Worm (Caenorhabditis elegans) whole organism, L1 larva: ENCODE results near the gene spig-3.
"Not testable (repeated sequence)": the region's sequence is repeated elsewhere in the genome, so short reads cannot be mapped to it uniquely, and the experiment has no call there.

ENCODE experiments used
- F16B12.6 ChIP-seq: fragments of 150-350 bp; optimal IDR thresholded peaks from 2 replicates; lab custom pipeline; 2014; ENCODE audit warnings: missing biosample characterization, missing genetic modification characterization
- Y116A8C.19 ChIP-seq: sonication (generic microtip); optimal IDR thresholded peaks from 2 replicates; lab custom pipeline; 2016; ENCODE audit warnings: missing compliant biosample characterization, missing genetic modification characterization, borderline replicate concordance
- aha-1 ChIP-seq: fragments of 150-350 bp; optimal IDR thresholded peaks from 2 replicates; lab custom pipeline; 2014; ENCODE audit warnings: missing biosample characterization, missing genetic modification characterization
- aly-2 ChIP-seq: fragments of 150-350 bp; optimal IDR thresholded peaks from 2 replicates; lab custom pipeline; 2014; ENCODE audit warnings: missing biosample characterization, missing genetic modification characterization
- ceh-63 ChIP-seq: fragments of 200-800 bp; sonication (Bioruptor generic); optimal IDR thresholded peaks from 2 replicates; lab custom pipeline; 2018; ENCODE audit warnings: mild to moderate bottlenecking, missing genetic modification characterization, missing compliant biosample characterization
- ceh-88 ChIP-seq: fragments of 200-800 bp; sonication (Bioruptor generic); IDR thresholded peaks from 2 replicates; pipeline ENCODE4 v1.3.6; 2022; ENCODE audit warnings: missing genetic modification characterization, missing compliant biosample characterization
- ceh-90 ChIP-seq: sonication (generic microtip); optimal IDR thresholded peaks from 2 replicates; lab custom pipeline; 2016; ENCODE audit warnings: missing genetic modification characterization, missing compliant biosample characterization
- ces-1 ChIP-seq: fragments of 150-350 bp; optimal IDR thresholded peaks from 2 replicates; lab custom pipeline; 2014; ENCODE audit warnings: missing biosample characterization, missing genetic modification reagents, missing genetic modification characterization
- dpl-1 ChIP-seq, 3 experiments: fragments of 150-350 bp in 2 of 3; sonication (generic microtip) in 1 of 3; optimal IDR thresholded peaks; 2 replicates each; lab custom pipeline; 2014 to 2017; ENCODE audit warnings: missing biosample characterization in 3 of 3, missing genetic modification characterization in 3 of 3, missing genetic modification reagents in 3 of 3
- efl-1 ChIP-seq, 4 experiments: fragments of 150-350 bp; optimal IDR thresholded peaks in 3 of 4; peaks in 1 of 4; 1 replicate in 1 of 4; 2 replicates in 3 of 4; lab custom pipeline; 2014; ENCODE audit warnings: missing biosample characterization in 2 of 4, missing genetic modification characterization in 2 of 4, missing genetic modification reagents in 2 of 4
- egl-27 ChIP-seq, 2 experiments: fragments of 150-350 bp in 1 of 2; sonication (generic microtip); optimal IDR thresholded peaks; 3 replicates each; lab custom pipeline; 2017 to 2018; ENCODE audit warnings: missing biosample characterization in 2 of 2, missing genetic modification characterization in 2 of 2, missing genetic modification reagents in 2 of 2
- fkh-4 ChIP-seq: sonication (generic microtip); optimal IDR thresholded peaks from 2 replicates; lab custom pipeline; 2016; ENCODE audit warnings: missing compliant biosample characterization, missing genetic modification characterization, borderline replicate concordance
- fos-1 ChIP-seq: fragments of 150-350 bp; optimal IDR thresholded peaks from 2 replicates; lab custom pipeline; 2014; ENCODE audit warnings: missing biosample characterization, missing genetic modification characterization
- hlh-17 ChIP-seq: fragments of 200-800 bp; sonication (Bioruptor generic); optimal IDR thresholded peaks from 2 replicates; lab custom pipeline; 2018; ENCODE audit warnings: missing genetic modification characterization, mild to moderate bottlenecking, missing compliant biosample characterization, moderate library complexity, borderline replicate concordance
- irx-1 ChIP-seq: sonication (generic microtip); optimal IDR thresholded peaks from 2 replicates; lab custom pipeline; 2016; ENCODE audit warnings: missing genetic modification characterization, missing compliant biosample characterization
- isw-1 ChIP-seq: fragments of 200-800 bp; sonication (Bioruptor generic); IDR thresholded peaks from 2 replicates; pipeline ENCODE4 v1.3.6; 2022; ENCODE audit warnings: missing genetic modification characterization, missing compliant biosample characterization
- jun-1 ChIP-seq: fragments of 150-350 bp; optimal IDR thresholded peaks from 2 replicates; lab custom pipeline; 2014; ENCODE audit warnings: missing biosample characterization, missing genetic modification reagents, missing genetic modification characterization
- lin-13 ChIP-seq: fragments of 150-350 bp; optimal IDR thresholded peaks from 2 replicates; lab custom pipeline; 2014; ENCODE audit warnings: missing biosample characterization, missing genetic modification reagents, missing genetic modification characterization
- lin-39 ChIP-seq: fragments of 150-350 bp; optimal IDR thresholded peaks from 2 replicates; lab custom pipeline; 2014; ENCODE audit warnings: missing biosample characterization, missing genetic modification reagents, missing genetic modification characterization
- lir-3 ChIP-seq: sonication (generic microtip); optimal IDR thresholded peaks from 2 replicates; lab custom pipeline; 2016; ENCODE audit warnings: mild to moderate bottlenecking, missing genetic modification characterization, moderate library complexity, missing compliant biosample characterization; ENCODE audit not compliant: poor library complexity
- lsy-2 ChIP-seq, 2 experiments: fragments of 150-350 bp; optimal IDR thresholded peaks; 2 replicates each; lab custom pipeline; 2014; ENCODE audit warnings: missing biosample characterization in 2 of 2, missing genetic modification characterization in 2 of 2
- mep-1 ChIP-seq: fragments of 150-350 bp; optimal IDR thresholded peaks from 2 replicates; lab custom pipeline; 2014; ENCODE audit warnings: missing biosample characterization, missing genetic modification characterization
- nhr-12 ChIP-seq: sonication (generic microtip); optimal IDR thresholded peaks from 2 replicates; lab custom pipeline; 2017; ENCODE audit warnings: missing biosample characterization, missing genetic modification characterization
- nhr-20 ChIP-seq: sonication (generic microtip); optimal IDR thresholded peaks from 2 replicates; lab custom pipeline; 2016; ENCODE audit warnings: mild to moderate bottlenecking, missing genetic modification characterization, missing compliant biosample characterization
- nhr-237 ChIP-seq: fragments of 150-350 bp; optimal IDR thresholded peaks from 2 replicates; lab custom pipeline; 2014; ENCODE audit warnings: missing biosample characterization, missing genetic modification characterization
- nhr-28 ChIP-seq: fragments of 150-350 bp; optimal IDR thresholded peaks from 2 replicates; lab custom pipeline; 2014; ENCODE audit warnings: missing biosample characterization, missing genetic modification characterization
- nhr-76 ChIP-seq: sonication (generic microtip); optimal IDR thresholded peaks from 2 replicates; lab custom pipeline; 2017; ENCODE audit warnings: missing biosample characterization, missing genetic modification characterization
- nhr-77 ChIP-seq: fragments of 150-350 bp; optimal IDR thresholded peaks from 2 replicates; lab custom pipeline; 2014; ENCODE audit warnings: missing biosample characterization, missing genetic modification characterization
- nhr-85 ChIP-seq: sonication (generic microtip); peaks from one replicate; lab custom pipeline; 2016; ENCODE audit warnings: missing genetic modification characterization, inconsistent platforms, missing compliant biosample characterization
- pax-3 ChIP-seq: fragments of 200-800 bp; sonication (Bioruptor generic); optimal IDR thresholded peaks from 2 replicates; lab custom pipeline; 2018; ENCODE audit warnings: mild to moderate bottlenecking, missing genetic modification characterization, moderate library complexity, missing compliant biosample characterization
- skn-1 ChIP-seq: fragments of 150-350 bp; optimal IDR thresholded peaks from 2 replicates; lab custom pipeline; 2014; ENCODE audit warnings: missing biosample characterization, missing genetic modification characterization
- snpc-4 ChIP-seq: fragments of 150-350 bp; optimal IDR thresholded peaks from 2 replicates; lab custom pipeline; 2014; ENCODE audit warnings: missing biosample characterization, missing genetic modification characterization
- sox-4 ChIP-seq: sonication (generic microtip); optimal IDR thresholded peaks from 2 replicates; lab custom pipeline; 2016; ENCODE audit warnings: missing genetic modification characterization, missing compliant biosample characterization
- swsn-7 ChIP-seq: sonication (generic microtip); optimal IDR thresholded peaks from 2 replicates; lab custom pipeline; 2016; ENCODE audit warnings: missing genetic modification characterization, missing compliant biosample characterization
- unc-62 ChIP-seq: fragments of 150-350 bp; optimal IDR thresholded peaks from 2 replicates; lab custom pipeline; 2014; ENCODE audit warnings: missing biosample characterization, missing genetic modification reagents, missing genetic modification characterization
- xbp-1 ChIP-seq: sonication (generic microtip); optimal IDR thresholded peaks from 2 replicates; lab custom pipeline; 2016; ENCODE audit warnings: missing genetic modification characterization, missing compliant biosample characterization
- zip-4 ChIP-seq: fragments of 200-800 bp; sonication (Bioruptor generic); optimal IDR thresholded peaks from 2 replicates; lab custom pipeline; 2018; ENCODE audit warnings: mild to moderate bottlenecking, missing genetic modification characterization, moderate library complexity, missing compliant biosample characterization

Gene spig-3

DNA sequence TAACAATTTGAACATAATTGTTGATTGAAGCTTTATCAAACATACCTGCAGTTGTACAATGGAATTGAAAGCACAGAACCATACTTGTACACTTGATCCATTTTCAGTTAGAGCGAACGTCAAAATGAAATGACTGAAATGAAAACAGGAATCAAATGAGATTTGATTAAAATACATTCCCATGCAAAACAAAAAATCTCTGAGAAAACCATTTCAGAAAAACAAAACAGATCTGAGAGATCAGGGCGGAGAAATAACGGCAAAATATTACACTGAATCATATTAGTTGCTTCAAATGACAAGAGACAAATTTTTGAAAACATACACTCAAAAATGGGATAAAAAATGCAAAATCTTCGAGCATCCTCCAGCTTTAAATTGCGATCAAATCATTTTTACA is 19.7 kb downstream of the spig-3 start, which contains the start of gene srt-33:
Gene srt-33 (minus strand): TSS at position 101 of the 400 bp plus-strand sequence.
- TF ChIP-seq hlh-17 (GFP tag; lab: Kevin White, UChicago) (no peak), ceh-88 (GFP tag; lab: Robert Waterston, UW) (no peak)

DNA sequence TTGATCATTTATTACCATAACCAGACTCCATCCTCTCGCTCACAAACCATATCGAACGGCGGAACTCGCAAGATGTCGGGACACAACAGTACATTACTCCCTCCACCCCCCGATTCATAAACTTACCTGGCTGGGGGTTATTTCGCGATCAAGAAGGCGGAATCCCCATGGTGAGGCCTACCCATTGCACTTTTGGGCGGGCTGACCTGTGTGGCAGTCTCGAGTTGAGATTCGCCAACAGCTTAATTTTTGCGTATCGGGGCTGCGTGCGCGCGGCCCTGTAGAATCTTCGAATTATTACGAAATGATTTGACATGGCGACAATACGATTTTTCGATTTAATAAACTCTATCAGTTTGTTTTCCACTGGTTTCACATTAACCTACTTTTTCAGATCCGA is 22.0 kb downstream of the spig-3 start:
- peak; percentile 40 for TF ChIP-seq snpc-4

- not testable (repeated sequence) for TF ChIP-seq F16B12.6 (tag; lab: Kevin White, UChicago); nhr-12; lsy-2 (tag; optimal IDR thresholded peaks at IDR 0.05; lab: Kevin White, UChicago)
These were observed 25.2 kb downstream of the spig-3 start, which contains the start of gene F40G12.7 for ce11 chrV:14274268-14274667. Gene F40G12.7, plus strand, starts transcription at chrV:14274568.

DNA sequence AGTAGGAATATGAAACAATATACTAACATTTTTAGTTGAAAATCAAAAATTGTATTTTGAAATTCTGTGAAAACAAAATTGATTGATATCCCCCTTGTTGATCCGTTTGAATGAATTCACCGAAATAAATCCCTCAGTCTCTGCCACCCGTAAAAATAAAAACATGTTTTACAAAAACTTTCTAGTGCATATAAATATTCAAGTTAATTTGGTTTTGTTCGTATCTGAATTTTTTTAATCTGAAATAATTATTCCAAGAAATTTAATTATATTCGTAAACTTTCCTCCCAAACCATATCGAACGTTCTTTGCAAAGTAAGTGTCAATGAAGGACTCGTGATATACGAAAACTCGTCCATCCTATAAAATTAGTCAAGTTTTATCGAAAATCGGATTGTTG is 26.4 kb downstream of the spig-3 start, which contains the start of gene F40G12.6:
Gene F40G12.6 (minus strand): TSS at position 101 of the 400 bp plus-strand sequence.
- TF ChIP-seq irx-1 (no peak), aha-1 (tag; lab: Kevin White, UChicago) (no peak), hlh-17 (GFP tag; lab: Kevin White, UChicago) (no peak), isw-1 (GFP tag; lab: Robert Waterston, UW) (no peak), nhr-237 (tag; lab: Kevin White, UChicago) (no peak), nhr-85 (no peak), lin-13 (GFP tag; lab: Kevin White, UChicago) (no peak), lin-39 (tag; lab: Kevin White, UChicago) (no peak), pax-3 (no peak), swsn-7 (tag; lab: Kevin White, UChicago) (no peak), unc-62 (GFP tag; lab: Kevin White, UChicago) (no peak), efl-1 (optimal IDR thresholded peaks at IDR 0.05; lab: Kevin White, UChicago) (no peak), efl-1 (GFP tag; optimal IDR thresholded peaks at IDR 0.05 in 1 of 2; lab: Kevin White, UChicago) (no peak), nhr-76 (tag; lab: Kevin White, UChicago) (no peak)

DNA sequence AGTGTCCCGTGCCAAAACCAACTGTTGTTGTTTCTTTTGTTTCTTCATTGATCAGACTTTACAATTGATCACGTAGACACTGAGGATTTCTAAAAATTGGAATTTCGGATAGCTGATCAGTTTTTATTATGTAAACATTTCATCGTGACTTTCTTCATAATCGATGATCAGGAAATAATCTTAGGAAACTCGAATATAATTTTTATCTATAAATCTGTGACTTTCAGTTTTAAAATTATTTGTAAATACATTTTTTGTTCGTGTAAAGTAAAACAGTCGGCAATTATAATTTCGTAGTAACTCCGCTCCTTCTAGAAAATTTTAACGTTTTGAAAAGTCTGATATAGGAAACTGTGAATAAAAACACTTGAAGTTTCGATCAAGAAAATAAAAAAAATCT is 28.7 kb downstream of the spig-3 start, which contains the start of gene F40G12.5:
Gene F40G12.5 (minus strand): TSS at position 101 of the 400 bp plus-strand sequence.
- TF ChIP-seq pax-3 = no peak
- no peak for TF ChIP-seq skn-1 (tag; lab: Kevin White, UChicago)
- TF ChIP-seq ceh-63 (GFP tag; lab: Kevin White, UChicago) = no peak
- no peak for TF ChIP-seq xbp-1 (tag; lab: Kevin White, UChicago)
- TF ChIP-seq nhr-28 (tag; lab: Kevin White, UChicago) = no peak
- no peak for TF ChIP-seq aly-2
- no peak for TF ChIP-seq dpl-1 (GFP tag; optimal IDR thresholded peaks at IDR 0.05; lab: Kevin White, UChicago)
- no peak for TF ChIP-seq lir-3 (tag; lab: Kevin White, UChicago)
- TF ChIP-seq ceh-88 (GFP tag; lab: Robert Waterston, UW) = no peak
- TF ChIP-seq fos-1 (tag; lab: Kevin White, UChicago) = no peak
- TF ChIP-seq ces-1 (GFP tag; lab: Kevin White, UChicago) = no peak
- no peak for TF ChIP-seq sox-4
- TF ChIP-seq fkh-4 (tag; lab: Kevin White, UChicago) = no peak
- no peak for TF ChIP-seq nhr-20 (tag; lab: Kevin White, UChicago)
- TF ChIP-seq nhr-76 (tag; lab: Kevin White, UChicago) = no peak
- no peak for TF ChIP-seq mep-1
- TF ChIP-seq jun-1 (tag; lab: Kevin White, UChicago) = no peak

- TF ChIP-seq nhr-77 (tag; lab: Kevin White, UChicago) (no peak), ceh-90 (tag; lab: Kevin White, UChicago) (no peak), zip-4 (no peak), mep-1 (no peak), egl-27 (tag; optimal IDR thresholded peaks at IDR 0.05; lab: Kevin White, UChicago) (no peak), Y116A8C.19 (no peak), skn-1 (tag; lab: Kevin White, UChicago) (no peak)
These were observed 30.9 kb downstream of the spig-3 start, which contains the start of gene F40G12.4 for ce11 chrV:14268616-14269015. Gene F40G12.4, minus strand, starts transcription at chrV:14268716.
